Worm (Caenorhabditis elegans): ENCODE data around the gene twk-39.

DNA sequence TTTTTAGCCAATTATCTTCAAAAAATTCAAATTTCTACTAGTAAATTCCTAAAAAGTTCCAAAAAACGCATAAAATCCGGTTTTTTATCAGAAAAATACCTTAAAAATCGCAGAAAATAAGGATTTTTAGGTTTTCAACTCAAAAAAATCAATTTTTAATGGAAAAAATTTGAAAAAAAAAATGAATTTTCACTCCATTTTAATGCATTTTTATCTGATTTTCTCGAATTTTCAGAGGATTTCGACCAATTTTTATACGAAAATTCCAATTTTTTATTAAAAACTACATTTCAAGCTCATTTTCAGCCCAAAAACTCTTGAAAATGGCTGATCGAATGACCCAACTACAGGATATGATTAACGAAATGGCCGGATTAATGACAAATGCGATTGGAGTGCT lies 18.2 kb upstream of the twk-39 start, which contains the start of gene mdt-21:
- TF ChIP-seq F49E8.2 (tag; optimal IDR thresholded peaks at IDR 0.05; ENCODE audit: insufficient read depth): no peak
- TF ChIP-seq K12H6.12 (tag; optimal IDR thresholded peaks at IDR 0.05): no peak
- TF ChIP-seq ccch-3 (GFP tag; optimal IDR thresholded peaks at IDR 0.05): no peak
